Worm (Caenorhabditis elegans) whole organism, L2 larva: Measurements from ENCODE around the gene ZK1127.13.

ENCODE experiments used
- alr-1 ChIP-seq: fragments of 150-350 bp; optimal IDR thresholded peaks from 2 replicates; lab custom pipeline; 2014; ENCODE audit warnings: missing biosample characterization, missing genetic modification characterization
- aly-2 ChIP-seq: fragments of 150-350 bp; optimal IDR thresholded peaks from 2 replicates; lab custom pipeline; 2014; ENCODE audit warnings: missing biosample characterization, missing genetic modification characterization
- ama-1 ChIP-seq: fragments of 150-350 bp; optimal IDR thresholded peaks from 2 replicates; lab custom pipeline; 2018; ENCODE audit warnings: inconsistent platforms
- ceh-82 ChIP-seq: fragments of 150-350 bp; optimal IDR thresholded peaks from 2 replicates; lab custom pipeline; 2014; ENCODE audit warnings: missing biosample characterization, missing genetic modification characterization
- crh-2 ChIP-seq: sonication (generic microtip); optimal IDR thresholded peaks from 2 replicates; lab custom pipeline; 2017; ENCODE audit warnings: missing biosample characterization, missing genetic modification characterization
- dmd-4 ChIP-seq: sonication (generic microtip); optimal IDR thresholded peaks from 2 replicates; lab custom pipeline; 2017; ENCODE audit warnings: missing biosample characterization, missing genetic modification characterization
- egl-27 ChIP-seq: sonication (generic microtip); optimal IDR thresholded peaks from 3 replicates; lab custom pipeline; 2017; ENCODE audit warnings: missing biosample characterization, missing genetic modification reagents, missing genetic modification characterization
- gmeb-1 ChIP-seq: fragments of 150-350 bp; optimal IDR thresholded peaks from 2 replicates; lab custom pipeline; 2014; ENCODE audit warnings: missing biosample characterization, missing genetic modification characterization
- lin-13 ChIP-seq: fragments of 150-350 bp; optimal IDR thresholded peaks from 2 replicates; lab custom pipeline; 2014; ENCODE audit warnings: missing biosample characterization, missing genetic modification reagents, missing genetic modification characterization
- lin-39 ChIP-seq: fragments of 150-350 bp; optimal IDR thresholded peaks from 2 replicates; lab custom pipeline; 2014; ENCODE audit warnings: missing biosample characterization, missing genetic modification reagents, missing genetic modification characterization
- lsy-2 ChIP-seq, 2 experiments: fragments of 150-350 bp in 1 of 2; sonication (generic microtip) in 1 of 2; optimal IDR thresholded peaks; 2 replicates each; lab custom pipeline; 2014 to 2017; ENCODE audit warnings: missing biosample characterization in 2 of 2, missing genetic modification characterization in 2 of 2
- mab-5 ChIP-seq: fragments of 150-350 bp; optimal IDR thresholded peaks from 2 replicates; lab custom pipeline; 2014; ENCODE audit warnings: missing biosample characterization, missing genetic modification characterization
- mbf-1 ChIP-seq: sonication (generic microtip); optimal IDR thresholded peaks from 2 replicates; lab custom pipeline; 2017; ENCODE audit warnings: missing biosample characterization, missing genetic modification characterization
- nhr-12 ChIP-seq: fragments of 150-350 bp; optimal IDR thresholded peaks from 2 replicates; lab custom pipeline; 2014; ENCODE audit warnings: missing biosample characterization, missing genetic modification characterization
- nhr-129 ChIP-seq: fragments of 150-350 bp; optimal IDR thresholded peaks from 2 replicates; lab custom pipeline; 2014; ENCODE audit warnings: missing biosample characterization, missing genetic modification characterization
- nhr-21 ChIP-seq: fragments of 150-350 bp; optimal IDR thresholded peaks from 2 replicates; lab custom pipeline; 2014; ENCODE audit warnings: missing biosample characterization, missing genetic modification characterization
- nhr-23 ChIP-seq: fragments of 150-350 bp; optimal IDR thresholded peaks from 2 replicates; lab custom pipeline; 2014; ENCODE audit warnings: missing biosample characterization, missing genetic modification reagents, missing genetic modification characterization
- nhr-237 ChIP-seq: fragments of 150-350 bp; optimal IDR thresholded peaks from 2 replicates; lab custom pipeline; 2014; ENCODE audit warnings: missing biosample characterization, missing genetic modification characterization
- nhr-25 ChIP-seq: fragments of 150-350 bp; sonication (generic microtip); optimal IDR thresholded peaks from 3 replicates; lab custom pipeline; 2014; ENCODE audit warnings: missing biosample characterization, missing genetic modification characterization
- nhr-6 ChIP-seq: fragments of 150-350 bp; optimal IDR thresholded peaks from 2 replicates; lab custom pipeline; 2014; ENCODE audit warnings: missing biosample characterization, missing genetic modification characterization
- nhr-77 ChIP-seq: fragments of 150-350 bp; optimal IDR thresholded peaks from 2 replicates; lab custom pipeline; 2014; ENCODE audit warnings: missing biosample characterization, missing genetic modification characterization
- peb-1 ChIP-seq: fragments of 150-350 bp; optimal IDR thresholded peaks from 2 replicates; lab custom pipeline; 2014; ENCODE audit warnings: missing biosample characterization, missing genetic modification characterization
- sem-4 ChIP-seq: fragments of 150-350 bp; optimal IDR thresholded peaks from 2 replicates; lab custom pipeline; 2014; ENCODE audit warnings: missing biosample characterization, missing genetic modification reagents, missing genetic modification characterization
- sma-9 ChIP-seq, 2 experiments: fragments of 150-350 bp in 1 of 2; sonication (generic microtip) in 1 of 2; optimal IDR thresholded peaks; 2 replicates each; lab custom pipeline; 2014 to 2016; ENCODE audit warnings: missing genetic modification characterization in 2 of 2, mild to moderate bottlenecking in 1 of 2, missing biosample characterization in 1 of 2, missing compliant biosample characterization in 1 of 2, missing genetic modification reagents in 1 of 2, moderate library complexity in 1 of 2
- unc-39 ChIP-seq: fragments of 150-350 bp; optimal IDR thresholded peaks from 2 replicates; lab custom pipeline; 2014; ENCODE audit warnings: missing biosample characterization, missing genetic modification characterization
- unc-55 ChIP-seq: fragments of 150-350 bp; sonication (generic microtip); optimal IDR thresholded peaks from 3 replicates; lab custom pipeline; 2014; ENCODE audit warnings: missing biosample characterization, missing genetic modification reagents, missing genetic modification characterization
- unc-62 ChIP-seq: fragments of 150-350 bp; optimal IDR thresholded peaks from 2 replicates; lab custom pipeline; 2014; ENCODE audit warnings: missing biosample characterization, missing genetic modification reagents, missing genetic modification characterization
- ztf-4 ChIP-seq: fragments of 150-350 bp; optimal IDR thresholded peaks from 2 replicates; lab custom pipeline; 2014; ENCODE audit warnings: missing biosample characterization, missing genetic modification characterization

Gene ZK1127.13

DNA sequence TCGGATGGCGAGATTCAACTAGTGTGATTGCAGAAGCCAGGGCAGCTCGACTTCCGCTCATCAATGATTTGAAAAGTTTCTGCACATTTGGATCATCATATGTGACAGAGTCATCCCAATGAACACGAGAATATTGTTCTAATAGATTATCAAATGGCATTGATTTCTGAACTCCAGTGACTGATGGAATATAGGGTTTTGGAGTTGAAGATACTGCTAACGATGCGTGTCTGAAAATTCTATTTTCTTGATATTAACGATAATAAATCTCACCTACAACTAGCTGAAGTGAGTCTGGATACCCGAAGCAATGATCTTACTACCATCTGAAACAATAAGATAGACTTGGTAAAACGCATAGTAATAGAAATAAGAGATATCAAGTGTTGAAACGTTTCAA, 47.7 kb downstream of the ZK1127.13 start, which contains the start of gene mmaa-1:
Gene mmaa-1 (minus strand): TSS at position 328 of the 400 bp plus-strand sequence.
- TF ChIP-seq sma-9 (GFP tag; optimal IDR thresholded peaks at IDR 0.05; lab: Kevin White, UChicago) (peak; percentile 0), sma-9 (tag; optimal IDR thresholded peaks at IDR 0.05; lab: Kevin White, UChicago) (no peak), egl-27 (tag; lab: Kevin White, UChicago) (no peak)
- TF ChIP-seq, all 48 proteins: peak for 1

DNA sequence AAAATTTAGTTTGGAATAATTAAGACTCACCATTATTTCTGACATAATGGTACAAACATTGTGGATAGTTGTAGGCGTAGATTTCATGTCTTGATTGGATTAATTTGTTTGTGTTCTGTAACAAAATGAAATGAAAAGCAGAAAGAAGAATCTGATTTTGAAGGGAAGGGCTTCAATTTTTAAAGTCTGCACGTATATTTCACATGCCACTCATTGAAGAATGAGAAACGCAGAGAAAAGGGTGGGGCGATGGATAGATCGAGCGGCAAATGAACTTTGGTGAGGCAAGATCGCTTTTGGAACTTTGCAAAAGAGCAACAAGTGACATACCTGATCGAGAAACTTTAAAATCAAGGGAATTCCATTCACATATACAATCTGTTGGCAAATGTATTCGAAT, 49.2 kb downstream of the ZK1127.13 start:
- no peak for TF ChIP-seq lin-39 (tag; lab: Kevin White, UChicago)
- no peak for TF ChIP-seq unc-39 (tag; lab: Kevin White, UChicago)
- no peak for TF ChIP-seq peb-1
- TF ChIP-seq unc-62 (GFP tag; lab: Kevin White, UChicago): no peak
- TF ChIP-seq ama-1: no peak
- TF ChIP-seq alr-1: no peak
- no peak for TF ChIP-seq dmd-4 (tag; lab: Kevin White, UChicago)
- no peak for TF ChIP-seq mbf-1 (tag; lab: Kevin White, UChicago)
- no peak for TF ChIP-seq nhr-21 (tag; lab: Kevin White, UChicago)
- no peak for TF ChIP-seq nhr-23
- TF ChIP-seq unc-55 (GFP tag; lab: Kevin White, UChicago): no peak
- peak in 1 of 2 experiments; percentile 18 for TF ChIP-seq lsy-2 (tag; optimal IDR thresholded peaks at IDR 0.05; lab: Kevin White, UChicago)
- TF ChIP-seq gmeb-1: no peak
- no peak for TF ChIP-seq crh-2 (tag; lab: Kevin White, UChicago)
- no peak for TF ChIP-seq ceh-82 (tag; lab: Kevin White, UChicago)
- TF ChIP-seq nhr-12 (tag; lab: Kevin White, UChicago): no peak
- TF ChIP-seq nhr-129 (tag; lab: Kevin White, UChicago): peak; percentile 30

DNA sequence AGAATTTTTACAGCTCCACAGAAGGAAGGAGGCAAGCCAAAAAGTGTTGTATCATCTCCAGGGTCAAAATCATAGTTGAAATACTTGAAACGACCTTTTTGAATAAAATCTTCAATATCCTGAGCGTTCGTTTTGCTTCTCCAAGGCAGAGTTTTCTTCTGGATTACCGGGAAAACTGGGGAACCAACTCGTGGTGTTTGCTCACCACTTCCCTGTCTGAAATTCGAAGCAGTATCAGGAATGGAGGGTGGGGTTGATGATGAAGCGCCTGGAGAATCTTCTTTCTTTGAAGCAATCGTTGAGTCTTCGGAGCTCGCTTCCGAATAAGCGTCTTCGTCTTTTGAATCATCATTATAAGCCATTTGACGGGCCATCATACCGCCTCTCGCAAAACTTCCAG, 50.0 kb downstream of the ZK1127.13 start:
- TF ChIP-seq sem-4 (tag; lab: Kevin White, UChicago): no peak
- TF ChIP-seq nhr-77 (tag; lab: Kevin White, UChicago): no peak
- no peak for TF ChIP-seq nhr-6 (tag; lab: Kevin White, UChicago)
- no peak for TF ChIP-seq unc-62 (GFP tag; lab: Kevin White, UChicago)
- TF ChIP-seq mab-5 (tag; lab: Kevin White, UChicago): no peak
- TF ChIP-seq nhr-25 (tag; lab: Kevin White, UChicago): no peak
- TF ChIP-seq nhr-237: no peak
- TF ChIP-seq ztf-4 (tag; lab: Kevin White, UChicago): no peak
- no peak for TF ChIP-seq dmd-4 (tag; lab: Kevin White, UChicago)
- no peak for TF ChIP-seq lin-13
- TF ChIP-seq gmeb-1: no peak
- no peak for TF ChIP-seq aly-2 (tag; lab: Kevin White, UChicago)
